Worm (Caenorhabditis elegans) whole organism, dauer: Measurements from ENCODE around the gene vha-20.

Experiments
- unc-62 ChIP-seq: sonication (generic microtip); optimal IDR thresholded peaks from 2 replicates; lab custom pipeline; 2017; ENCODE audit warnings: missing biosample characterization, missing genetic modification reagents, missing genetic modification characterization

The vha-20 gene

ce11 chrX:14147400-14147799, 16.9 kb downstream of the vha-20 start, which contains the start of gene akt-2:
Gene akt-2 (plus strand): TSS chrX:14147700.
- no peak for TF ChIP-seq unc-62

- TF ChIP-seq unc-62 = no peak
Observed at ce11 chrX:14146740-14147140, 17.6 kb downstream of the vha-20 start.

ce11 chrX:14145634-14146033, 18.7 kb downstream of the vha-20 start:
- TF ChIP-seq unc-62 = no peak

ce11 chrX:14141896-14142392, 22.4 kb downstream of the vha-20 start, which contains the start of gene ceh-89:
Gene ceh-89 (plus strand): TSS chrX:14141946.
- TF ChIP-seq unc-62 = no peak

ce11 chrX:14141344-14141841, 22.9 kb downstream of the vha-20 start:
- TF ChIP-seq unc-62 = no peak

ce11 chrX:14140040-14140439, 24.3 kb downstream of the vha-20 start, which contains the start of gene nkat-1:
Gene nkat-1 (minus strand): TSS chrX:14140140.
- no peak for TF ChIP-seq unc-62

- no peak for TF ChIP-seq unc-62
Observed at ce11 chrX:14134883-14135282, 29.4 kb downstream of the vha-20 start.

- TF ChIP-seq unc-62 = no peak
Observed at ce11 chrX:14134244-14134643, 30.1 kb downstream of the vha-20 start, which contains the start of gene F28H6.8. Gene F28H6.8 (minus strand): TSS chrX:14134344.

- TF ChIP-seq unc-62 = no peak
Observed at ce11 chrX:14132677-14133076, 31.6 kb downstream of the vha-20 start.

- TF ChIP-seq unc-62 = no peak
Observed at ce11 chrX:14131476-14131875, 32.8 kb downstream of the vha-20 start.

ce11 chrX:14127291-14127922, 36.9 kb downstream of the vha-20 start, which contains the start of gene F28H6.4:
Gene F28H6.4 (plus strand): TSS chrX:14127872.
- no peak for TF ChIP-seq unc-62

- no peak for TF ChIP-seq unc-62
Observed at ce11 chrX:14125870-14126269, 38.4 kb downstream of the vha-20 start, which contains the start of gene F28H6.6. Gene F28H6.6 (minus strand): TSS chrX:14125879.

ce11 chrX:14118762-14119161, 45.5 kb downstream of the vha-20 start:
- TF ChIP-seq unc-62 = no peak

ce11 chrX:14115480-14116161, 48.7 kb downstream of the vha-20 start, which contains the start of gene F28H6.7:
Gene F28H6.7 (plus strand): TSS chrX:14116111.
- TF ChIP-seq unc-62 = no peak

ce11 chrX:14113347-14113746, 51.0 kb downstream of the vha-20 start, which contains the start of gene nhr-281:
Gene nhr-281 (minus strand): TSS chrX:14113447.
- TF ChIP-seq unc-62 = no peak
